Fruit fly (Drosophila melanogaster): ENCODE measurements around the gene CG4789.

CG4789 gene

dm6 chrX:16848978-16849377, 48.2 kb downstream of the CG4789 start (continued):
- TF ChIP-seq HmgZ (tag; optimal IDR thresholded peaks at IDR 0.05), result no peak
- no peak for TF ChIP-seq Dref (GFP tag; IDR thresholded peaks at IDR 0.05)
- no peak for TF ChIP-seq ATbp (GFP tag; optimal IDR thresholded peaks at IDR 0.05)
- TF ChIP-seq gem (tag; optimal IDR thresholded peaks at IDR 0.05), result peak; percentile 39
- TF ChIP-seq CG14050 (GFP tag; IDR thresholded peaks at IDR 0.05), result no peak
- no peak for TF ChIP-seq CG2678 (tag; optimal IDR thresholded peaks at IDR 0.05)
- no peak for TF ChIP-seq CG11723 (GFP tag; optimal IDR thresholded peaks at IDR 0.05)
- TF ChIP-seq kah (GFP tag; optimal IDR thresholded peaks at IDR 0.05), result no peak
- no peak for TF ChIP-seq Nf-YA (GFP tag; IDR thresholded peaks at IDR 0.05)
- TF ChIP-seq gcm (GFP tag; optimal IDR thresholded peaks at IDR 0.05), result no peak
- TF ChIP-seq CG1647 (GFP tag; optimal IDR thresholded peaks at IDR 0.05), result no peak
- no peak for TF ChIP-seq pan (optimal IDR thresholded peaks at IDR 0.05)
- peak in 1 of 2 experiments; percentile 8 for TF ChIP-seq pan (GFP tag; optimal IDR thresholded peaks at IDR 0.05 in 1 of 2, IDR thresholded peaks at IDR 0.05 in 1 of 2)
- TF ChIP-seq E2f2 (GFP tag; IDR thresholded peaks at IDR 0.05), result 0 out of 2 replicates have a peak, but pooled peaks have one; percentile 17
- TF ChIP-seq gcm2 (GFP tag; optimal IDR thresholded peaks at IDR 0.05), result no peak
- no peak for TF ChIP-seq salm (tag; optimal IDR thresholded peaks at IDR 0.05)
- TF ChIP-seq peb (GFP tag; IDR thresholded peaks at IDR 0.05), result 0 out of 2 replicates have a peak, but pooled peaks have one; percentile 13
- TF ChIP-seq HLH54F (GFP tag; optimal IDR thresholded peaks at IDR 0.05), result no peak
- no peak for TF ChIP-seq chinmo (GFP tag; IDR thresholded peaks at IDR 0.05; ENCODE audit: partially characterized antibody)
- TF ChIP-seq Optix (GFP tag; IDR thresholded peaks at IDR 0.05), result no peak
- no peak for TF ChIP-seq CrebB (tag; optimal IDR thresholded peaks at IDR 0.05)
- no peak for TF ChIP-seq az2 (GFP tag; optimal IDR thresholded peaks at IDR 0.05)
- no peak for TF ChIP-seq gsb (GFP tag; IDR thresholded peaks at IDR 0.05)
- TF ChIP-seq CoRest (tag; optimal IDR thresholded peaks at IDR 0.05), result no peak
- no peak for TF ChIP-seq CG2202 (tag; optimal IDR thresholded peaks at IDR 0.05)
- no peak for TF ChIP-seq pb (GFP tag; optimal IDR thresholded peaks at IDR 0.05)
- no peak for TF ChIP-seq CG7786 (GFP tag; optimal IDR thresholded peaks at IDR 0.05)
- TF ChIP-seq MESR4 (GFP tag; optimal IDR thresholded peaks at IDR 0.05), result no peak
- no peak for TF ChIP-seq CG7556 (GFP tag; optimal IDR thresholded peaks at IDR 0.05)
- TF ChIP-seq cato (GFP tag; optimal IDR thresholded peaks at IDR 0.05; ENCODE audit: borderline replicate concordance), result no peak
- no peak for TF ChIP-seq ssp (GFP tag; IDR thresholded peaks at IDR 0.05)
- TF ChIP-seq CG15601 (tag; optimal IDR thresholded peaks at IDR 0.05), result no peak
- TF ChIP-seq CG30431 (GFP tag; optimal IDR thresholded peaks at IDR 0.05), result no peak
- TF ChIP-seq gro (GFP tag; optimal IDR thresholded peaks at IDR 0.05), result no peak
- no peak for TF ChIP-seq pros (GFP tag; optimal IDR thresholded peaks at IDR 0.05)
- peak; percentile 38 for TF ChIP-seq Blimp-1 (GFP tag; optimal IDR thresholded peaks at IDR 0.05)
- TF ChIP-seq CG7372 (GFP tag; IDR thresholded peaks at IDR 0.05), result no peak
- TF ChIP-seq CG12744 (GFP tag; optimal IDR thresholded peaks at IDR 0.05), result no peak
- no peak for TF ChIP-seq CG32767 (GFP tag; IDR thresholded peaks at IDR 0.05)
- peak; percentile 8 for TF ChIP-seq CG10267 (tag; optimal IDR thresholded peaks at IDR 0.05)
- TF ChIP-seq Poxn (GFP tag; IDR thresholded peaks at IDR 0.05), result no peak
- TF ChIP-seq CG3163 (GFP tag; optimal IDR thresholded peaks at IDR 0.05), result no peak
- TF ChIP-seq Chrac-16 (GFP tag; optimal IDR thresholded peaks at IDR 0.05), result no peak
- no peak for TF ChIP-seq CG34376 (GFP tag; optimal IDR thresholded peaks at IDR 0.05)
- TF ChIP-seq toy (GFP tag; IDR thresholded peaks at IDR 0.05), result no peak
- no peak for TF ChIP-seq inv (GFP tag; IDR thresholded peaks at IDR 0.05; ENCODE audit: partially characterized antibody)
- no peak for TF ChIP-seq Doc2 (GFP tag; IDR thresholded peaks at IDR 0.05)
- no peak for TF ChIP-seq C15 (GFP tag; IDR thresholded peaks at IDR 0.05)
- TF ChIP-seq ham (GFP tag; IDR thresholded peaks at IDR 0.05), result no peak
- TF ChIP-seq emc (GFP tag; optimal IDR thresholded peaks at IDR 0.05), result no peak
- TF ChIP-seq Sry-β (GFP tag; optimal IDR thresholded peaks at IDR 0.05), result no peak
- TF ChIP-seq lola (GFP tag; optimal IDR thresholded peaks at IDR 0.05), result no peak

All from whole organism, embryonic.